Fruit fly (Drosophila melanogaster) whole organism, adult: ENCODE data around the gene gwl.

Source experiments
- CG11617 ChIP-seq: fragments of 200-800 bp; sonication (Bioruptor generic); optimal IDR thresholded peaks from 2 replicates; lab custom pipeline; 2017; ENCODE audit warnings: mild to moderate bottlenecking, missing biosample characterization, missing genetic modification reagents, missing genetic modification characterization
- CG12768 ChIP-seq: fragments of 200-800 bp; sonication (Bioruptor generic); optimal IDR thresholded peaks from 2 replicates; lab custom pipeline; 2017; ENCODE audit warnings: missing biosample characterization, missing genetic modification characterization, mild to moderate bottlenecking, moderate library complexity, missing genetic modification reagents
- CG14711 ChIP-seq: fragments of 200-800 bp; sonication (Bioruptor generic); optimal IDR thresholded peaks from 2 replicates; lab custom pipeline; 2018; ENCODE audit warnings: missing biosample characterization, mild to moderate bottlenecking, missing genetic modification characterization, moderate library complexity
- CG1620 ChIP-seq: fragments of 200-800 bp; sonication (Bioruptor generic); optimal IDR thresholded peaks from 2 replicates; lab custom pipeline; 2016; ENCODE audit warnings: missing biosample characterization, missing genetic modification characterization
- CG33017 ChIP-seq: fragments of 200-800 bp; sonication (Bioruptor generic); optimal IDR thresholded peaks from 2 replicates; lab custom pipeline; 2018; ENCODE audit warnings: missing biosample characterization, mild to moderate bottlenecking, missing genetic modification characterization, moderate library complexity
- CG5204 ChIP-seq: fragments of 200-800 bp; sonication (Bioruptor generic); optimal IDR thresholded peaks from 2 replicates; lab custom pipeline; 2016; ENCODE audit warnings: missing biosample characterization, missing genetic modification characterization
- CG7045 ChIP-seq: fragments of 200-800 bp; sonication (Bioruptor generic); optimal IDR thresholded peaks from 2 replicates; lab custom pipeline; 2017; ENCODE audit warnings: missing biosample characterization, mild to moderate bottlenecking, missing genetic modification characterization
- CG7101 ChIP-seq: fragments of 200-800 bp; sonication (Bioruptor generic); optimal IDR thresholded peaks from 2 replicates; lab custom pipeline; 2018; ENCODE audit warnings: missing biosample characterization, mild to moderate bottlenecking, missing genetic modification characterization, moderate library complexity
- Clk ChIP-seq: fragments of 200-800 bp; sonication (Bioruptor generic); optimal IDR thresholded peaks from 2 replicates; lab custom pipeline; 2017; ENCODE audit warnings: missing biosample characterization, missing genetic modification characterization
- Crg-1 ChIP-seq: fragments of 200-800 bp; sonication (Bioruptor generic); optimal IDR thresholded peaks from 2 replicates; lab custom pipeline; 2016; ENCODE audit warnings: missing biosample characterization, missing genetic modification characterization
- Hr96 ChIP-seq: fragments of 200-800 bp; sonication (Bioruptor generic); optimal IDR thresholded peaks from 2 replicates; lab custom pipeline; 2016; ENCODE audit warnings: missing biosample characterization, missing genetic modification characterization
- Mnt ChIP-seq: fragments of 200-800 bp; sonication (Bioruptor generic); optimal IDR thresholded peaks from 2 replicates; lab custom pipeline; 2016; ENCODE audit warnings: missing biosample characterization, mild to moderate bottlenecking, missing genetic modification characterization
- bab1 ChIP-seq: fragments of 200-800 bp; sonication (Bioruptor generic); optimal IDR thresholded peaks from 3 replicates; lab custom pipeline; 2019; ENCODE audit warnings: missing biosample characterization, mild to moderate bottlenecking, missing genetic modification characterization, moderate library complexity
- cic ChIP-seq: fragments of 200-800 bp; sonication (Bioruptor generic); optimal IDR thresholded peaks from 2 replicates; lab custom pipeline; 2017; ENCODE audit warnings: missing biosample characterization, mild to moderate bottlenecking, missing genetic modification characterization, moderate library complexity
- cnc ChIP-seq, 2 experiments: fragments of >200 bp; optimal IDR thresholded peaks; 2 replicates each; lab custom pipeline; 2017
- kay ChIP-seq: fragments of 200-800 bp; sonication (Bioruptor generic); peaks from one replicate; lab custom pipeline; 2016; ENCODE audit warnings: missing biosample characterization, missing genetic modification characterization, borderline replicate concordance
- ovo ChIP-seq: fragments of 200-800 bp; sonication (Bioruptor generic); optimal IDR thresholded peaks from 2 replicates; lab custom pipeline; 2016; ENCODE audit warnings: missing biosample characterization, missing genetic modification characterization
- pad ChIP-seq: fragments of 200-800 bp; sonication (Bioruptor generic); optimal IDR thresholded peaks from 3 replicates; lab custom pipeline; 2017; ENCODE audit warnings: missing biosample characterization, missing genetic modification characterization, mild to moderate bottlenecking, moderate library complexity, missing genetic modification reagents
- tj ChIP-seq: fragments of 200-800 bp; sonication (Bioruptor generic); optimal IDR thresholded peaks from 3 replicates; lab custom pipeline; 2017; ENCODE audit warnings: missing biosample characterization, mild to moderate bottlenecking, missing genetic modification characterization, moderate library complexity
- toe ChIP-seq: fragments of 200-800 bp; sonication (Bioruptor generic); optimal IDR thresholded peaks from 2 replicates; lab custom pipeline; 2016; ENCODE audit warnings: missing biosample characterization, missing genetic modification characterization

Gene gwl

dm6 chr3R:18745961-18746468 is at the start of gene gwl, which contains the start of gene PGS1:
TSS of gene gwl (plus strand) at chr3R:18746370.
TSS of gene PGS1 (minus strand) at chr3R:18746041.
- TF ChIP-seq CG12768 (GFP tag; lab: Kevin White, UChicago): peak; percentile 53
- peak; percentile 44 for TF ChIP-seq pad
- no peak for TF ChIP-seq Hr96
- TF ChIP-seq Clk (GFP tag; lab: Kevin White, UChicago): no peak
- TF ChIP-seq CG11617 (GFP tag; lab: Kevin White, UChicago): peak; percentile 78
- TF ChIP-seq CG14711: peak; percentile 78
- no peak for TF ChIP-seq cnc (optimal IDR thresholded peaks at IDR 0.05; lab: Kevin White, UChicago)
- TF ChIP-seq kay (GFP tag; lab: Kevin White, UChicago): no peak
- peak; percentile 51 for TF ChIP-seq Crg-1 (GFP tag; lab: Kevin White, UChicago)
- TF ChIP-seq CG5204: peak; percentile 68
- TF ChIP-seq tj (GFP tag; lab: Kevin White, UChicago): peak; percentile 47
- peak; percentile 76 for TF ChIP-seq toe (GFP tag; lab: Kevin White, UChicago)
- TF ChIP-seq CG7045 (GFP tag; lab: Kevin White, UChicago): peak; percentile 70
- TF ChIP-seq CG1620: peak; percentile 72
- peak; percentile 1 for TF ChIP-seq ovo
- TF ChIP-seq CG33017 (tag; lab: Kevin White, UChicago): peak; percentile 59
- peak; percentile 81 for TF ChIP-seq CG7101 (tag; lab: Kevin White, UChicago)
- peak; percentile 53 for TF ChIP-seq bab1 (GFP tag; lab: Kevin White, UChicago)
- TF ChIP-seq Mnt (GFP tag; lab: Kevin White, UChicago): peak; percentile 55

dm6 chr3R:18698855-18699569 is 47.2 kb upstream of the gwl start:
- peak; percentile 93 for TF ChIP-seq pad
- no peak for TF ChIP-seq kay (GFP tag; lab: Kevin White, UChicago)
- TF ChIP-seq CG7045 (GFP tag; lab: Kevin White, UChicago): no peak
- no peak for TF ChIP-seq toe (GFP tag; lab: Kevin White, UChicago)
- TF ChIP-seq cnc (optimal IDR thresholded peaks at IDR 0.05; lab: Kevin White, UChicago): no peak

- TF ChIP-seq cnc (optimal IDR thresholded peaks at IDR 0.05; lab: Kevin White, UChicago) (no peak), CG7101 (tag; lab: Kevin White, UChicago) (no peak), CG33017 (tag; lab: Kevin White, UChicago) (no peak), pad (no peak), Mnt (GFP tag; lab: Kevin White, UChicago) (no peak), cic (GFP tag; lab: Kevin White, UChicago) (no peak), kay (GFP tag; lab: Kevin White, UChicago) (no peak), Hr96 (no peak), CG7045 (GFP tag; lab: Kevin White, UChicago) (no peak), CG12768 (GFP tag; lab: Kevin White, UChicago) (no peak), CG11617 (GFP tag; lab: Kevin White, UChicago) (no peak), bab1 (GFP tag; lab: Kevin White, UChicago) (no peak), CG1620 (no peak), ovo (no peak), CG5204 (no peak), tj (GFP tag; lab: Kevin White, UChicago) (no peak), Crg-1 (GFP tag; lab: Kevin White, UChicago) (no peak)
These were observed 42.7 kb upstream of the gwl start for dm6 chr3R:18703514-18703913.

dm6 chr3R:18705150-18705549 is 41.0 kb upstream of the gwl start, which contains the start of the genes ChAT and VAChT:
TSS of gene ChAT (plus strand) at chr3R:18705501.
TSS of gene VAChT (plus strand) at chr3R:18705501.
- TF ChIP-seq CG33017 (tag; lab: Kevin White, UChicago) (no peak), pad (peak; percentile 77)

- no peak for TF ChIP-seq CG1620
- TF ChIP-seq toe (GFP tag; lab: Kevin White, UChicago): no peak
- TF ChIP-seq Mnt (GFP tag; lab: Kevin White, UChicago): no peak
- TF ChIP-seq cic (GFP tag; lab: Kevin White, UChicago): no peak
- no peak for TF ChIP-seq CG33017 (tag; lab: Kevin White, UChicago)
- TF ChIP-seq cnc (optimal IDR thresholded peaks at IDR 0.05; lab: Kevin White, UChicago): no peak
- no peak for TF ChIP-seq CG11617 (GFP tag; lab: Kevin White, UChicago)
- no peak for TF ChIP-seq CG5204
- TF ChIP-seq Hr96: no peak
- TF ChIP-seq CG12768 (GFP tag; lab: Kevin White, UChicago): no peak
- no peak for TF ChIP-seq CG7101 (tag; lab: Kevin White, UChicago)
- TF ChIP-seq ovo: no peak
- no peak for TF ChIP-seq bab1 (GFP tag; lab: Kevin White, UChicago)
- no peak for TF ChIP-seq Crg-1 (GFP tag; lab: Kevin White, UChicago)
- no peak for TF ChIP-seq Clk (GFP tag; lab: Kevin White, UChicago)
- TF ChIP-seq CG7045 (GFP tag; lab: Kevin White, UChicago): no peak
- no peak for TF ChIP-seq kay (GFP tag; lab: Kevin White, UChicago)
- no peak for TF ChIP-seq CG14711
These were observed 39.9 kb upstream of the gwl start for dm6 chr3R:18706289-18706688.

dm6 chr3R:18707492-18707891 is 38.7 kb upstream of the gwl start:
- TF ChIP-seq CG33017 (tag; lab: Kevin White, UChicago): no peak
- no peak for TF ChIP-seq Mnt (GFP tag; lab: Kevin White, UChicago)
- TF ChIP-seq cnc (optimal IDR thresholded peaks at IDR 0.05; lab: Kevin White, UChicago): no peak
- TF ChIP-seq CG12768 (GFP tag; lab: Kevin White, UChicago): no peak
- TF ChIP-seq CG7101 (tag; lab: Kevin White, UChicago): no peak
- no peak for TF ChIP-seq bab1 (GFP tag; lab: Kevin White, UChicago)
